Worm (Caenorhabditis elegans) whole organism, L1 larva: Measurements from ENCODE around the gene bud-13.

Experiments
- C04F5.9 ChIP-seq: sonication (generic microtip); optimal IDR thresholded peaks from 2 replicates; lab custom pipeline; 2016; ENCODE audit warnings: missing genetic modification characterization, missing compliant biosample characterization
- C34B4.2 ChIP-seq: sonication (generic microtip); optimal IDR thresholded peaks from 2 replicates; lab custom pipeline; 2017; ENCODE audit warnings: mild to moderate bottlenecking, missing genetic modification characterization, missing compliant biosample characterization
- aha-1 ChIP-seq: fragments of 150-350 bp; optimal IDR thresholded peaks from 2 replicates; lab custom pipeline; 2014; ENCODE audit warnings: missing biosample characterization, missing genetic modification characterization
- alr-1 ChIP-seq: fragments of 200-800 bp; sonication (Bioruptor generic); optimal IDR thresholded peaks from 2 replicates; lab custom pipeline; 2018; ENCODE audit warnings: borderline replicate concordance, mild to moderate bottlenecking, missing genetic modification characterization, missing compliant biosample characterization
- ceh-63 ChIP-seq: fragments of 200-800 bp; sonication (Bioruptor generic); optimal IDR thresholded peaks from 2 replicates; lab custom pipeline; 2018; ENCODE audit warnings: mild to moderate bottlenecking, missing genetic modification characterization, missing compliant biosample characterization
- ceh-8 ChIP-seq: fragments of 200-800 bp; sonication (Bioruptor generic); optimal IDR thresholded peaks from 2 replicates; lab custom pipeline; 2018; ENCODE audit warnings: mild to moderate bottlenecking, missing genetic modification characterization, moderate library complexity, missing compliant biosample characterization
- ceh-88 ChIP-seq: fragments of 200-800 bp; sonication (Bioruptor generic); IDR thresholded peaks from 2 replicates; pipeline ENCODE4 v1.3.6; 2022; ENCODE audit warnings: missing genetic modification characterization, missing compliant biosample characterization
- dsc-1 ChIP-seq: sonication (generic microtip); optimal IDR thresholded peaks from 2 replicates; lab custom pipeline; 2016; ENCODE audit warnings: mild to moderate bottlenecking, missing genetic modification characterization, missing compliant biosample characterization
- efl-1 ChIP-seq, 4 experiments: fragments of 150-350 bp; optimal IDR thresholded peaks in 3 of 4; peaks in 1 of 4; 1 replicate in 1 of 4; 2 replicates in 3 of 4; lab custom pipeline; 2014; ENCODE audit warnings: missing biosample characterization in 2 of 4, missing genetic modification characterization in 2 of 4, missing genetic modification reagents in 2 of 4
- elt-2 ChIP-seq: sonication (generic microtip); optimal IDR thresholded peaks from 2 replicates; lab custom pipeline; 2016; ENCODE audit warnings: missing genetic modification characterization, mild to moderate bottlenecking, inconsistent platforms, missing compliant biosample characterization, missing genetic modification reagents
- fkh-4 ChIP-seq: sonication (generic microtip); optimal IDR thresholded peaks from 2 replicates; lab custom pipeline; 2016; ENCODE audit warnings: missing compliant biosample characterization, missing genetic modification characterization, borderline replicate concordance
- fos-1 ChIP-seq: fragments of 150-350 bp; optimal IDR thresholded peaks from 2 replicates; lab custom pipeline; 2014; ENCODE audit warnings: missing biosample characterization, missing genetic modification characterization
- grh-1 ChIP-seq: fragments of 200-800 bp; sonication (Bioruptor generic); IDR thresholded peaks from 2 replicates; pipeline ENCODE4 v1.3.6; 2022; ENCODE audit warnings: missing genetic modification reagents, missing genetic modification characterization, missing compliant biosample characterization
- hlh-17 ChIP-seq: fragments of 200-800 bp; sonication (Bioruptor generic); optimal IDR thresholded peaks from 2 replicates; lab custom pipeline; 2018; ENCODE audit warnings: missing genetic modification characterization, mild to moderate bottlenecking, missing compliant biosample characterization, moderate library complexity, borderline replicate concordance
- hlh-4 ChIP-seq: sonication (generic microtip); optimal IDR thresholded peaks from 2 replicates; lab custom pipeline; 2016; ENCODE audit warnings: mild to moderate bottlenecking, missing genetic modification characterization, missing compliant biosample characterization
- jun-1 ChIP-seq: fragments of 150-350 bp; optimal IDR thresholded peaks from 2 replicates; lab custom pipeline; 2014; ENCODE audit warnings: missing biosample characterization, missing genetic modification reagents, missing genetic modification characterization
- lin-14 ChIP-seq: fragments of 200-800 bp; sonication (Bioruptor generic); optimal IDR thresholded peaks from 2 replicates; lab custom pipeline; 2018; ENCODE audit warnings: mild to moderate bottlenecking, missing genetic modification characterization, moderate library complexity, missing compliant biosample characterization
- lin-15B ChIP-seq: fragments of 150-350 bp; sonication (generic microtip); optimal IDR thresholded peaks from 3 replicates; lab custom pipeline; 2014; ENCODE audit warnings: missing biosample characterization, missing genetic modification characterization
- lin-35 ChIP-seq, 2 experiments: fragments of 150-350 bp; optimal IDR thresholded peaks; 2 replicates each; lab custom pipeline; 2014; ENCODE audit warnings: missing biosample characterization in 2 of 2, missing genetic modification characterization in 2 of 2, missing genetic modification reagents in 2 of 2
- lin-39 ChIP-seq: fragments of 150-350 bp; optimal IDR thresholded peaks from 2 replicates; lab custom pipeline; 2014; ENCODE audit warnings: missing biosample characterization, missing genetic modification reagents, missing genetic modification characterization
- lsy-2 ChIP-seq, 2 experiments: fragments of 150-350 bp; optimal IDR thresholded peaks; 2 replicates each; lab custom pipeline; 2014; ENCODE audit warnings: missing biosample characterization in 2 of 2, missing genetic modification characterization in 2 of 2
- mab-9 ChIP-seq: fragments of 200-800 bp; sonication (Bioruptor generic); IDR thresholded peaks from 2 replicates; pipeline ENCODE4 v1.3.6; 2022; ENCODE audit warnings: missing genetic modification reagents, missing genetic modification characterization, missing compliant biosample characterization
- mep-1 ChIP-seq: fragments of 150-350 bp; optimal IDR thresholded peaks from 2 replicates; lab custom pipeline; 2014; ENCODE audit warnings: missing biosample characterization, missing genetic modification characterization
- nhr-19 ChIP-seq: fragments of 200-800 bp; sonication (Bioruptor generic); conservative IDR thresholded peaks from 2 replicates; pipeline ENCODE4 v1.3.6; 2022; ENCODE audit warnings: missing genetic modification characterization, missing compliant biosample characterization
- nhr-237 ChIP-seq: fragments of 150-350 bp; optimal IDR thresholded peaks from 2 replicates; lab custom pipeline; 2014; ENCODE audit warnings: missing biosample characterization, missing genetic modification characterization
- nhr-28 ChIP-seq: fragments of 150-350 bp; optimal IDR thresholded peaks from 2 replicates; lab custom pipeline; 2014; ENCODE audit warnings: missing biosample characterization, missing genetic modification characterization
- nhr-71 ChIP-seq: sonication (generic microtip); optimal IDR thresholded peaks from 2 replicates; lab custom pipeline; 2016; ENCODE audit warnings: mild to moderate bottlenecking, missing genetic modification characterization, moderate library complexity, missing compliant biosample characterization
- nhr-76 ChIP-seq: sonication (generic microtip); optimal IDR thresholded peaks from 2 replicates; lab custom pipeline; 2017; ENCODE audit warnings: missing biosample characterization, missing genetic modification characterization
- nhr-77 ChIP-seq: fragments of 150-350 bp; optimal IDR thresholded peaks from 2 replicates; lab custom pipeline; 2014; ENCODE audit warnings: missing biosample characterization, missing genetic modification characterization
- pag-3 ChIP-seq: sonication (generic microtip); optimal IDR thresholded peaks from 2 replicates; lab custom pipeline; 2017; ENCODE audit warnings: missing genetic modification characterization, mild to moderate bottlenecking, missing compliant biosample characterization, antibody characterized with exemption, borderline replicate concordance; ENCODE audit not compliant: insufficient read depth
- rnt-1 ChIP-seq: sonication (generic microtip); optimal IDR thresholded peaks from 2 replicates; lab custom pipeline; 2016; ENCODE audit warnings: mild to moderate bottlenecking, missing genetic modification characterization, moderate library complexity, missing compliant biosample characterization
- tbx-2 ChIP-seq: sonication (generic microtip); optimal IDR thresholded peaks from 2 replicates; lab custom pipeline; 2016; ENCODE audit warnings: missing genetic modification characterization, missing compliant biosample characterization
- tlp-1 ChIP-seq: fragments of 150-350 bp; optimal IDR thresholded peaks from 2 replicates; lab custom pipeline; 2014; ENCODE audit warnings: missing biosample characterization, missing genetic modification characterization
- unc-130 ChIP-seq: fragments of 150-350 bp; optimal IDR thresholded peaks from 2 replicates; lab custom pipeline; 2017; ENCODE audit warnings: missing biosample characterization, missing genetic modification characterization, inconsistent platforms
- unc-30 ChIP-seq: sonication (generic microtip); optimal IDR thresholded peaks from 2 replicates; lab custom pipeline; 2017; ENCODE audit warnings: missing biosample characterization, missing genetic modification characterization
- unc-62 ChIP-seq: fragments of 150-350 bp; optimal IDR thresholded peaks from 2 replicates; lab custom pipeline; 2014; ENCODE audit warnings: missing biosample characterization, missing genetic modification reagents, missing genetic modification characterization
- unc-86 ChIP-seq: sonication (generic microtip); optimal IDR thresholded peaks from 2 replicates; lab custom pipeline; 2016; ENCODE audit warnings: missing genetic modification characterization, missing compliant biosample characterization
- unc-98 ChIP-seq: fragments of 200-800 bp; sonication (Bioruptor generic); IDR thresholded peaks from 2 replicates; pipeline ENCODE4 v1.3.6; 2022; ENCODE audit warnings: missing genetic modification characterization, missing compliant biosample characterization
- zag-1 ChIP-seq: fragments of 150-350 bp; optimal IDR thresholded peaks from 2 replicates; lab custom pipeline; 2014; ENCODE audit warnings: missing biosample characterization, missing genetic modification characterization
- zip-4 ChIP-seq: fragments of 200-800 bp; sonication (Bioruptor generic); optimal IDR thresholded peaks from 2 replicates; lab custom pipeline; 2018; ENCODE audit warnings: mild to moderate bottlenecking, missing genetic modification characterization, moderate library complexity, missing compliant biosample characterization
- ztf-11 ChIP-seq, 2 experiments: sonication (generic microtip); optimal IDR thresholded peaks; 2 replicates each; lab custom pipeline; 2016 to 2017; ENCODE audit warnings: missing genetic modification characterization in 2 of 2, missing biosample characterization in 1 of 2, missing compliant biosample characterization in 1 of 2
- ztf-4 ChIP-seq: fragments of 150-350 bp; optimal IDR thresholded peaks from 2 replicates; lab custom pipeline; 2014; ENCODE audit warnings: missing biosample characterization, missing genetic modification characterization

The bud-13 gene

DNA sequence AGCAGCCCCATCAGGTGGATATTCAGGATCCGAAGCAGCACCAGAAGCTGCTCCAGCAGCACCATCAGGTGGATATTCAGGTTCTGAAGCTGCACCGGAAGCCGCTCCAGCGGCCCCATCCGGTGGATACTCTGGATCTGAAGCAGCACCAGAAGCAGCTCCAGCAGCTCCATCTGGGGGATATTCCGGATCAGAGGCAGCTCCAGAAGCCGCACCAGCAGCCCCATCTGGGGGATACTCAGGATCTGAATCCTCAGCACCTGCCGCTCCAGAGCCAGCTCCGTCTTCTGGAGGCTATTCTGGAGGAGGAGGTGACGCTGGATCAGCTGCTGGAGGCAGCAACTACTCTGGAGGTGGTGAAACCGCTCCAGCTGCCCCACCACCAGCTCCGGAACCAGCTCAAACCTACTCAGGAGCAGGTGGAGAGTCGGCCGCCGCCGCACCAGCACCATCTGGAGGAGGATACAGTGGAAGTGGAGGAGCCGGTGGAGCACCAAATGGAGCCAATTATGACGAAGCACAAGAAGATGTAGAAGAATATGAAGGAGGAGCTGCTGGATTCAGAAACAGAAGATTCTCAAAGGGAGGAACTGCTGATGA is 2.7 kb downstream of the bud-13 start:
- no peak for TF ChIP-seq efl-1 (optimal IDR thresholded peaks at IDR 0.05; lab: Kevin White, UChicago)
- peak in 1 of 2 experiments; percentile 38 for TF ChIP-seq efl-1 (GFP tag; optimal IDR thresholded peaks at IDR 0.05 in 1 of 2; lab: Kevin White, UChicago)
- TF ChIP-seq unc-130: no peak
- TF ChIP-seq ceh-8: peak; percentile 45
- no peak for TF ChIP-seq zag-1 (tag; lab: Kevin White, UChicago)
- no peak for TF ChIP-seq unc-30 (tag; lab: Kevin White, UChicago)

DNA sequence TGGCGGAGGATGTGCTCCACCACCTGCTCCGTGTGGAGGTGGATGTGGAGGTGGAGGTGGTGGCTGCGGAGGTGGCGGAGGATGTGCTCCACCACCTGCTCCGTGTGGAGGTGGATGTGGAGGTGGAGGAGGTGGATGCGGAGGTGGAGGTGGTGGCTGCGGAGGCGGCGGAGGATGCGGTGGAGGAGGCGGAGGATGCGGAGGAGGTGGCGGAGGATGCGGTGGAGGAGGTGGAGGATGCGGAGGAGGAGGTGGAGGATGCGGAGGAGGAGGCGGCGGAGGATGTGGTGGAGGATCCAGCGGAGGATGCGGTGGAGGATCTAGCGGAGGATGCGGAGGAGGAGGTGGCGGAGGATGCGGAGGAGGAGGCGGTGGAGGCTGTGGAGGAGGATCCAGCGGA is 5.1 kb downstream of the bud-13 start:
- TF ChIP-seq ceh-8 (peak; percentile 68), nhr-19 (no peak)

ce11 chrIII:8961993-8962392 is 5.5 kb downstream of the bud-13 start, which contains the start of gene grl-25:
Gene grl-25 (plus strand): TSS chrIII:8962293.
- no peak for TF ChIP-seq C34B4.2 (tag; lab: Kevin White, UChicago)
- no peak for TF ChIP-seq fkh-4 (tag; lab: Kevin White, UChicago)
- TF ChIP-seq hlh-4 (tag; lab: Kevin White, UChicago): no peak
- no peak for TF ChIP-seq C04F5.9
- no peak for TF ChIP-seq elt-2 (tag; lab: Kevin White, UChicago)
- no peak for TF ChIP-seq tlp-1 (tag; lab: Kevin White, UChicago)
- no peak for TF ChIP-seq pag-3 (tag; lab: Kevin White, UChicago)
- no peak for TF ChIP-seq mep-1
- no peak for TF ChIP-seq jun-1 (tag; lab: Kevin White, UChicago)
- no peak for TF ChIP-seq tbx-2 (tag; lab: Kevin White, UChicago)
- TF ChIP-seq nhr-28 (tag; lab: Kevin White, UChicago): no peak
- TF ChIP-seq hlh-17 (GFP tag; lab: Kevin White, UChicago): no peak
- no peak for TF ChIP-seq zip-4 (GFP tag; lab: Kevin White, UChicago)
- TF ChIP-seq grh-1 (GFP tag; lab: Robert Waterston, UW): no peak
- TF ChIP-seq mab-9 (GFP tag; lab: Robert Waterston, UW): no peak
- no peak for TF ChIP-seq lin-39 (tag; lab: Kevin White, UChicago)
- no peak for TF ChIP-seq nhr-19
- no peak for TF ChIP-seq ceh-88 (GFP tag; lab: Robert Waterston, UW)

ce11 chrIII:8960664-8961063 is 6.9 kb downstream of the bud-13 start, which contains the start of gene ZK643.6:
Gene ZK643.6 (minus strand): TSS chrIII:8960764.
- TF ChIP-seq dsc-1 (tag; lab: Kevin White, UChicago) (peak; percentile 1), C34B4.2 (tag; lab: Kevin White, UChicago) (no peak), pag-3 (tag; lab: Kevin White, UChicago) (no peak), alr-1 (tag; lab: Kevin White, UChicago) (no peak), unc-62 (no peak), mep-1 (no peak), ceh-63 (no peak), fos-1 (tag; lab: Kevin White, UChicago) (no peak), unc-98 (no peak), efl-1 (optimal IDR thresholded peaks at IDR 0.05; lab: Kevin White, UChicago) (no peak), efl-1 (GFP tag; optimal IDR thresholded peaks at IDR 0.05 in 1 of 2; lab: Kevin White, UChicago) (peak in 1 of 2 experiments; percentile 33), hlh-17 (GFP tag; lab: Kevin White, UChicago) (no peak), nhr-237 (tag; lab: Kevin White, UChicago) (no peak)
- TF ChIP-seq, all 84 proteins: peak for 2

DNA sequence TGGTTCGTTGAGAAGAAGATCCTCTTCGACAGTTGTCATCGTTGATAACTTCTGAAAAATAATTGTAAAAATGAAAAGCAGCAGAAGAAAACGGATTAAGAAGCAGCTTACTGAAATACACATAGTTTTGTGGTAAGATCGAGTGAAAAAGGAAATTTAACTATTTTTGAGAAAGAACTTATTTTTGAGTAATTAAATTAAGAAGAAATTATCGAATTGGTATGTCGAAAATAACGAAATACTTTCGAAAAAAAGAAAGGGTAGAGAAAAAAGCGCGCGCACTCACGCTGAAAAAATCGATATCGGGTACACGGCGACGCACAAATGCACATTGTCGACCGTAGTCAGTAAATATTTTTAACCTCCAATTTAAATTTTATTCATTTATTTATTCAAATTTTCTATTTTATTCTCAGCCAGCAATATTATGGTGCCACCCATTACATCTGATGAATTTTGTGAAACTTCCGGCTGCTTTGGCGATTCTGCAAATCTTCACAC is 11.3 kb downstream of the bud-13 start, which contains the start of the genes ZK643.5 and ZK643.2:
Gene ZK643.5, minus strand, starts transcription at position 51 of the 501 bp plus-strand sequence.
Gene ZK643.2, plus strand, starts transcription at position 395 of the 501 bp plus-strand sequence.
- TF ChIP-seq aha-1 (tag; lab: Kevin White, UChicago) (no peak), ztf-4 (tag; lab: Kevin White, UChicago) (peak; percentile 11), ztf-11 (tag; optimal IDR thresholded peaks at IDR 0.05; lab: Kevin White, UChicago) (peak in 1 of 2 experiments; percentile 7), ceh-63 (no peak), fos-1 (tag; lab: Kevin White, UChicago) (peak; percentile 21), lin-15B (tag; lab: Kevin White, UChicago) (peak; percentile 37), nhr-76 (tag; lab: Kevin White, UChicago) (no peak), nhr-77 (tag; lab: Kevin White, UChicago) (no peak), rnt-1 (tag; lab: Kevin White, UChicago) (peak; percentile 68), lsy-2 (tag; optimal IDR thresholded peaks at IDR 0.05; lab: Kevin White, UChicago) (peak; percentile 92 to 98), nhr-71 (peak; percentile 80), dsc-1 (tag; lab: Kevin White, UChicago) (peak; percentile 61), unc-130 (peak; percentile 26), efl-1 (optimal IDR thresholded peaks at IDR 0.05; lab: Kevin White, UChicago) (peak; percentile 57 to 79), efl-1 (GFP tag; optimal IDR thresholded peaks at IDR 0.05 in 1 of 2; lab: Kevin White, UChicago) (peak; percentile 82 to 96), unc-86 (tag; lab: Kevin White, UChicago) (peak; percentile 69), lin-35 (GFP tag; optimal IDR thresholded peaks at IDR 0.05; lab: Kevin White, UChicago) (peak; percentile 76 to 90), lin-14 (peak; percentile 70)
